Worm (Caenorhabditis elegans): Measurements from ENCODE around the gene F34D10.3.

The F34D10.3 gene

ce11 chrIII:3782853-3783252 is 48.8 kb downstream of the F34D10.3 start:
- TF ChIP-seq daf-16 (GFP tag; optimal IDR thresholded peaks at IDR 0.05), result peak in 1 of 2 experiments; percentile 84
- TF ChIP-seq daf-16 (tag; optimal IDR thresholded peaks at IDR 0.05), result no peak
- TF ChIP-seq nhr-28 (tag; optimal IDR thresholded peaks at IDR 0.05), result peak; percentile 24
- peak; percentile 94 for TF ChIP-seq aha-1 (tag)
- TF ChIP-seq hlh-11 (tag; optimal IDR thresholded peaks at IDR 0.05), result peak; percentile 46
- TF ChIP-seq daf-19 (GFP tag; conservative IDR thresholded peaks at IDR 0.05), result no peak
- no peak for TF ChIP-seq madf-9 (GFP tag; conservative IDR thresholded peaks at IDR 0.05)
- peak; percentile 73 for TF ChIP-seq nhr-11 (tag; optimal IDR thresholded peaks at IDR 0.05)
- TF ChIP-seq hlh-30 (tag; optimal IDR thresholded peaks at IDR 0.05; ENCODE audit: insufficient read depth), result peak; percentile 23

- no peak for TF ChIP-seq mes-2 (tag; optimal IDR thresholded peaks at IDR 0.05; ENCODE audit: poor library complexity, severe bottlenecking)
- peak; percentile 35 for TF ChIP-seq hlh-30 (tag; optimal IDR thresholded peaks at IDR 0.05; ENCODE audit: insufficient read depth)
- TF ChIP-seq daf-19 (GFP tag; conservative IDR thresholded peaks at IDR 0.05), result no peak
- no peak for TF ChIP-seq ceh-44 (GFP tag; IDR thresholded peaks at IDR 0.05)
- no peak for TF ChIP-seq zip-11 (GFP tag; IDR thresholded peaks at IDR 0.05)
- TF ChIP-seq nhr-6 (tag; optimal IDR thresholded peaks at IDR 0.05), result no peak
- TF ChIP-seq aha-1 (tag), result no peak
- no peak for TF ChIP-seq ceh-82 (tag; optimal IDR thresholded peaks at IDR 0.05)
- TF ChIP-seq F26F4.8 (GFP tag; conservative IDR thresholded peaks at IDR 0.05), result no peak
- peak in 1 of 2 experiments; percentile 96 for TF ChIP-seq unc-62 (GFP tag; optimal IDR thresholded peaks at IDR 0.05 in 1 of 2)
- TF ChIP-seq unc-62 (tag; optimal IDR thresholded peaks at IDR 0.05), result no peak
These were observed 49.9 kb downstream of the F34D10.3 start for ce11 chrIII:3783914-3784313.
